Fruit fly (Drosophila melanogaster): ENCODE data around the gene CG6738.

Gene CG6738

dm6 chr3R:23095346-23095745, 4.0 kb upstream of the CG6738 start, which contains the start of gene CG17109:
Gene CG17109 (plus strand): TSS chr3R:23095690.
- TF ChIP-seq CG17801 (GFP tag; optimal IDR thresholded peaks at IDR 0.05; ENCODE audit: partially characterized antibody) = no peak

- no peak for TF ChIP-seq CG17801 (GFP tag; optimal IDR thresholded peaks at IDR 0.05; ENCODE audit: partially characterized antibody)
Observed at dm6 chr3R:23097197-23097809, 2.0 kb upstream of the CG6738 start, which contains the start of gene CG6733. Gene CG6733 (plus strand): TSS chr3R:23097728.

dm6 chr3R:23110724-23111123, 11.4 kb downstream of the CG6738 start:
- TF ChIP-seq CG17801 (GFP tag; optimal IDR thresholded peaks at IDR 0.05; ENCODE audit: partially characterized antibody) = no peak

- TF ChIP-seq CG17801 (GFP tag; optimal IDR thresholded peaks at IDR 0.05; ENCODE audit: partially characterized antibody) = no peak
Observed at dm6 chr3R:23112680-23113362, 13.5 kb downstream of the CG6738 start, which contains the start of gene Cow. Gene Cow (minus strand): TSS chr3R:23112730.

dm6 chr3R:23117683-23118470, 18.5 kb downstream of the CG6738 start, which contains the start of the genes Rassf and CenB1A:
Gene Rassf (minus strand): TSS chr3R:23117931.
Gene CenB1A (plus strand): TSS chr3R:23118400.
- no peak for TF ChIP-seq CG17801 (GFP tag; optimal IDR thresholded peaks at IDR 0.05; ENCODE audit: partially characterized antibody)

dm6 chr3R:23119873-23120272, 20.5 kb downstream of the CG6738 start:
- TF ChIP-seq CG17801 (GFP tag; optimal IDR thresholded peaks at IDR 0.05; ENCODE audit: partially characterized antibody) = no peak

dm6 chr3R:23120933-23121332, 21.6 kb downstream of the CG6738 start:
- no peak for TF ChIP-seq CG17801 (GFP tag; optimal IDR thresholded peaks at IDR 0.05; ENCODE audit: partially characterized antibody)

dm6 chr3R:23126241-23127022, 27.1 kb downstream of the CG6738 start, which contains the start of gene CG31365:
Gene CG31365 (minus strand): TSS chr3R:23126422.
- TF ChIP-seq CG17801 (GFP tag; optimal IDR thresholded peaks at IDR 0.05; ENCODE audit: partially characterized antibody) = no peak

dm6 chr3R:23127796-23128195, 28.5 kb downstream of the CG6738 start, which contains the start of gene CG31457:
Gene CG31457 (minus strand): TSS chr3R:23127981.
- TF ChIP-seq CG17801 (GFP tag; optimal IDR thresholded peaks at IDR 0.05; ENCODE audit: partially characterized antibody) = no peak

dm6 chr3R:23129617-23130016, 30.3 kb downstream of the CG6738 start:
- TF ChIP-seq CG17801 (GFP tag; optimal IDR thresholded peaks at IDR 0.05; ENCODE audit: partially characterized antibody) = no peak

- TF ChIP-seq CG17801 (GFP tag; optimal IDR thresholded peaks at IDR 0.05; ENCODE audit: partially characterized antibody) = no peak
Observed at dm6 chr3R:23130181-23130580, 30.8 kb downstream of the CG6738 start.

dm6 chr3R:23130884-23131283, 31.6 kb downstream of the CG6738 start:
- no peak for TF ChIP-seq CG17801 (GFP tag; optimal IDR thresholded peaks at IDR 0.05; ENCODE audit: partially characterized antibody)

dm6 chr3R:23131341-23131884, 32.1 kb downstream of the CG6738 start:
- no peak for TF ChIP-seq CG17801 (GFP tag; optimal IDR thresholded peaks at IDR 0.05; ENCODE audit: partially characterized antibody)

- no peak for TF ChIP-seq CG17801 (GFP tag; optimal IDR thresholded peaks at IDR 0.05; ENCODE audit: partially characterized antibody)
Observed at dm6 chr3R:23132299-23132698, 33.0 kb downstream of the CG6738 start.

Measured in ovary, adult (tissue).